Worm (Caenorhabditis elegans) whole organism, young adult: ENCODE data around the gene dph-5.

Experiments used
- B0019.2 ChIP-seq: fragments of 200-800 bp; sonication (Bioruptor generic); conservative IDR thresholded peaks from 2 replicates; pipeline ENCODE4 v1.3.6; 2022; ENCODE audit warnings: missing genetic modification reagents, missing genetic modification characterization, missing compliant biosample characterization
- B0261.1 ChIP-seq: sonication (generic microtip); optimal IDR thresholded peaks from 2 replicates; lab custom pipeline; 2016; ENCODE audit warnings: mild to moderate bottlenecking, missing genetic modification characterization, moderate library complexity, missing compliant biosample characterization
- C17E4.6 ChIP-seq: fragments of 200-800 bp; sonication (Bioruptor generic); IDR thresholded peaks from 2 replicates; pipeline ENCODE4 v1.3.6; 2022; ENCODE audit warnings: missing genetic modification reagents, missing genetic modification characterization, missing compliant biosample characterization
- F39B2.1 ChIP-seq: fragments of 200-800 bp; sonication (Bioruptor generic); IDR thresholded peaks from 2 replicates; pipeline ENCODE4 v1.3.6; 2022; ENCODE audit warnings: missing genetic modification reagents, missing genetic modification characterization, missing compliant biosample characterization
- F52B5.7 ChIP-seq: sonication (generic microtip); optimal IDR thresholded peaks from 2 replicates; lab custom pipeline; 2016; ENCODE audit warnings: mild to moderate bottlenecking, missing genetic modification characterization, missing compliant biosample characterization
- F57A8.1 ChIP-seq: fragments of 200-800 bp; sonication (Bioruptor generic); optimal IDR thresholded peaks from 2 replicates; lab custom pipeline; 2018; ENCODE audit warnings: mild to moderate bottlenecking, missing genetic modification characterization, moderate library complexity, missing compliant biosample characterization
- K11D2.4 ChIP-seq: fragments of 200-800 bp; sonication (Bioruptor generic); IDR thresholded peaks from 2 replicates; pipeline ENCODE4 v1.3.6; 2022; ENCODE audit warnings: missing genetic modification reagents, missing genetic modification characterization, missing compliant biosample characterization
- T26A5.8 ChIP-seq: sonication (generic microtip); optimal IDR thresholded peaks from 2 replicates; lab custom pipeline; 2016; ENCODE audit warnings: missing genetic modification characterization, missing compliant biosample characterization
- Y53F4B.3 ChIP-seq: fragments of 200-800 bp; sonication (Bioruptor generic); IDR thresholded peaks from 2 replicates; pipeline ENCODE4 v1.3.6; 2022; ENCODE audit warnings: missing genetic modification reagents, missing genetic modification characterization, missing compliant biosample characterization
- Y79H2A.3 ChIP-seq: fragments of 200-800 bp; sonication (Bioruptor generic); conservative IDR thresholded peaks from 2 replicates; pipeline ENCODE4 v1.3.6; 2022; ENCODE audit warnings: missing genetic modification reagents, missing genetic modification characterization, missing compliant biosample characterization
- akir-1 ChIP-seq: fragments of 200-800 bp; sonication (Bioruptor generic); optimal IDR thresholded peaks from 2 replicates; lab custom pipeline; 2018; ENCODE audit warnings: mild to moderate bottlenecking, missing genetic modification characterization, moderate library complexity, missing compliant biosample characterization
- aptf-3 ChIP-seq: fragments of 200-800 bp; sonication (Bioruptor generic); IDR thresholded peaks from 2 replicates; pipeline ENCODE4 v1.3.6; 2022; ENCODE audit warnings: missing genetic modification characterization, missing compliant biosample characterization
- atf-7 ChIP-seq: sonication (generic microtip); optimal IDR thresholded peaks from 2 replicates; lab custom pipeline; 2017; ENCODE audit warnings: mild to moderate bottlenecking, missing genetic modification characterization, missing compliant biosample characterization
- athp-1 ChIP-seq: sonication (generic microtip); optimal IDR thresholded peaks from 2 replicates; lab custom pipeline; 2017; ENCODE audit warnings: mild to moderate bottlenecking, missing genetic modification characterization, missing compliant biosample characterization
- attf-6 ChIP-seq: fragments of 200-800 bp; sonication (Bioruptor generic); IDR thresholded peaks from 2 replicates; pipeline ENCODE4 v1.3.6; 2022; ENCODE audit warnings: missing genetic modification reagents, missing genetic modification characterization, missing compliant biosample characterization
- ceh-100 ChIP-seq: fragments of 200-800 bp; sonication (Bioruptor generic); IDR thresholded peaks from 2 replicates; pipeline ENCODE4 v1.3.6; 2022; ENCODE audit warnings: missing genetic modification reagents, missing genetic modification characterization, missing compliant biosample characterization
- ceh-91 ChIP-seq: fragments of 200-800 bp; sonication (Bioruptor generic); IDR thresholded peaks from 2 replicates; pipeline ENCODE4 v1.3.6; 2022; ENCODE audit warnings: missing genetic modification reagents, missing genetic modification characterization, missing compliant biosample characterization
- chd-7 ChIP-seq: sonication (generic microtip); optimal IDR thresholded peaks from 2 replicates; lab custom pipeline; 2016; ENCODE audit warnings: mild to moderate bottlenecking, missing genetic modification characterization, moderate library complexity, missing compliant biosample characterization
- egl-18 ChIP-seq: fragments of 200-800 bp; sonication (Bioruptor generic); IDR thresholded peaks from 2 replicates; pipeline ENCODE4 v1.3.6; 2022; ENCODE audit warnings: missing genetic modification reagents, missing genetic modification characterization, missing compliant biosample characterization
- ekl-4 ChIP-seq: fragments of 200-800 bp; sonication (Bioruptor generic); IDR thresholded peaks from 2 replicates; pipeline ENCODE4 v1.3.6; 2022; ENCODE audit warnings: missing genetic modification reagents, missing genetic modification characterization, missing compliant biosample characterization
- ets-4 ChIP-seq: fragments of 200-800 bp; sonication (Bioruptor generic); optimal IDR thresholded peaks from 2 replicates; lab custom pipeline; 2018; ENCODE audit warnings: mild to moderate bottlenecking, missing genetic modification characterization, missing compliant biosample characterization
- hlh-12 ChIP-seq: sonication (generic microtip); optimal IDR thresholded peaks from 2 replicates; lab custom pipeline; 2016; ENCODE audit warnings: missing genetic modification characterization, missing compliant biosample characterization
- hrde-1 ChIP-seq: sonication (generic microtip); optimal IDR thresholded peaks from 2 replicates; lab custom pipeline; 2016; ENCODE audit warnings: missing genetic modification characterization, mild to moderate bottlenecking, missing compliant biosample characterization, moderate library complexity, missing genotype, missing genetic modification reagents, borderline replicate concordance
- lin-26 ChIP-seq: fragments of 200-800 bp; sonication (Bioruptor generic); IDR thresholded peaks from 2 replicates; pipeline ENCODE4 v1.3.6; 2022; ENCODE audit warnings: missing genetic modification reagents, missing genetic modification characterization, missing compliant biosample characterization
- lin-54 ChIP-seq: fragments of 200-800 bp; sonication (Bioruptor generic); optimal IDR thresholded peaks from 2 replicates; lab custom pipeline; 2018; ENCODE audit warnings: mild to moderate bottlenecking, missing genetic modification characterization, missing compliant biosample characterization
- madf-3 ChIP-seq: fragments of 200-800 bp; sonication (Bioruptor generic); IDR thresholded peaks from 2 replicates; pipeline ENCODE4 v1.3.6; 2022; ENCODE audit warnings: missing genetic modification reagents, missing genetic modification characterization, missing compliant biosample characterization
- madf-6 ChIP-seq: fragments of 200-800 bp; sonication (Bioruptor generic); IDR thresholded peaks from 2 replicates; pipeline ENCODE4 v1.3.6; 2022; ENCODE audit warnings: missing genetic modification reagents, missing genetic modification characterization, missing compliant biosample characterization
- madf-8 ChIP-seq: fragments of 200-800 bp; sonication (Bioruptor generic); conservative IDR thresholded peaks from 2 replicates; pipeline ENCODE4 v1.3.6; 2022; ENCODE audit warnings: missing genetic modification reagents, missing genetic modification characterization, missing compliant biosample characterization
- mes-4 ChIP-seq: sonication (generic microtip); optimal IDR thresholded peaks from 2 replicates; lab custom pipeline; 2016; ENCODE audit warnings: missing genotype, missing genetic modification characterization, missing compliant biosample characterization
- repo-1 ChIP-seq: sonication (generic microtip); optimal IDR thresholded peaks from 2 replicates; lab custom pipeline; 2017; ENCODE audit warnings: mild to moderate bottlenecking, missing genetic modification characterization, missing compliant biosample characterization
- rpc-1 ChIP-seq, 2 experiments: fragments of 150-350 bp in 1 of 2; sonication (generic microtip) in 1 of 2; optimal IDR thresholded peaks; 2 replicates each; lab custom pipeline; 2014 to 2018; ENCODE audit warnings: missing biosample characterization in 1 of 2, missing genetic modification characterization in 1 of 2, missing genetic modification reagents in 1 of 2, missing genotype in 1 of 2
- snpc-4 ChIP-seq, 5 experiments: fragments of 150-350 bp in 1 of 5; sonication (generic microtip) in 4 of 5; optimal IDR thresholded peaks; 2 replicates each; lab custom pipeline; 2014 to 2018; ENCODE audit warnings: missing genetic modification characterization in 5 of 5, missing biosample characterization in 3 of 5, antibody characterized with exemption in 2 of 5, mild to moderate bottlenecking in 2 of 5, missing compliant biosample characterization in 2 of 5, missing genotype in 2 of 5, moderate library complexity in 2 of 5, missing genetic modification reagents in 1 of 5
- tbp1 ChIP-seq: fragments of 200-800 bp; sonication (Bioruptor generic); optimal IDR thresholded peaks from 2 replicates; lab custom pipeline; 2018; ENCODE audit warnings: mild to moderate bottlenecking, missing genetic modification characterization, missing compliant biosample characterization
- xnd-1 ChIP-seq: sonication (generic microtip); optimal IDR thresholded peaks from 2 replicates; lab custom pipeline; 2016; ENCODE audit warnings: missing genotype, missing genetic modification reagents, missing genetic modification characterization, missing compliant biosample characterization
- zfh-2 ChIP-seq: fragments of 200-800 bp; sonication (Bioruptor generic); conservative IDR thresholded peaks from 2 replicates; pipeline ENCODE4 v1.3.6; 2022; ENCODE audit warnings: missing genetic modification reagents, missing genetic modification characterization, missing compliant biosample characterization
- ztf-25 ChIP-seq: fragments of 200-800 bp; sonication (Bioruptor generic); IDR thresholded peaks from 2 replicates; pipeline ENCODE4 v1.3.6; 2022; ENCODE audit warnings: missing genetic modification reagents, missing genetic modification characterization, missing compliant biosample characterization
- ztf-3 ChIP-seq: fragments of 200-800 bp; sonication (Bioruptor generic); optimal IDR thresholded peaks from 2 replicates; lab custom pipeline; 2018; ENCODE audit warnings: mild to moderate bottlenecking, missing genetic modification characterization, missing compliant biosample characterization

dph-5 gene

ce11 chrII:11307332-11307731, 42.7 kb upstream of the dph-5 start:
- TF ChIP-seq xnd-1 (no peak), Y53F4B.3 (no peak), hrde-1 (tag; lab: Kevin White, UChicago) (no peak), rpc-1 (optimal IDR thresholded peaks at IDR 0.05; lab: Kevin White, UChicago) (no peak), rpc-1 (tag; optimal IDR thresholded peaks at IDR 0.05; lab: Kevin White, UChicago) (no peak), tbp1 (no peak), zfh-2 (no peak)

- TF ChIP-seq F39B2.1 (GFP tag; lab: Robert Waterston, UW): no peak
- no peak for TF ChIP-seq lin-54 (GFP tag; lab: Kevin White, UChicago)
- TF ChIP-seq B0019.2 (GFP tag; lab: Robert Waterston, UW): no peak
- no peak for TF ChIP-seq madf-8 (GFP tag; lab: Robert Waterston, UW)
- TF ChIP-seq madf-6 (GFP tag; lab: Robert Waterston, UW): no peak
- TF ChIP-seq akir-1: no peak
- no peak for TF ChIP-seq F57A8.1 (GFP tag; lab: Kevin White, UChicago)
- no peak for TF ChIP-seq F52B5.7
- TF ChIP-seq ets-4 (GFP tag; lab: Kevin White, UChicago): no peak
- no peak for TF ChIP-seq K11D2.4 (GFP tag; lab: Robert Waterston, UW)
- TF ChIP-seq hlh-12: no peak
- no peak for TF ChIP-seq athp-1
Measured at ce11 chrII:11307953-11308352, 42.0 kb upstream of the dph-5 start.

- TF ChIP-seq K11D2.4 (GFP tag; lab: Robert Waterston, UW) (no peak), C17E4.6 (GFP tag; lab: Robert Waterston, UW) (no peak), F52B5.7 (no peak), snpc-4 (GFP tag; optimal IDR thresholded peaks at IDR 0.05; lab: Kevin White, UChicago) (no peak), snpc-4 (tag; optimal IDR thresholded peaks at IDR 0.05; lab: Kevin White, UChicago) (no peak), lin-54 (GFP tag; lab: Kevin White, UChicago) (no peak), aptf-3 (GFP tag; lab: Robert Waterston, UW) (no peak), T26A5.8 (tag; lab: Kevin White, UChicago) (no peak), ceh-91 (GFP tag; lab: Robert Waterston, UW) (no peak), madf-3 (GFP tag; lab: Robert Waterston, UW) (no peak), mes-4 (no peak), attf-6 (GFP tag; lab: Robert Waterston, UW) (no peak), ceh-100 (GFP tag; lab: Robert Waterston, UW) (no peak)
Measured at ce11 chrII:11312223-11312622, 37.8 kb upstream of the dph-5 start, which contains the start of gene T24F1.7. Gene T24F1.7 (plus strand): TSS chrII:11312523.

ce11 chrII:11314165-11314564, 35.8 kb upstream of the dph-5 start, which contains the start of gene T24F1.4:
Gene T24F1.4 (minus strand): TSS chrII:11314265.
- TF ChIP-seq lin-26 (no peak), repo-1 (tag; lab: Kevin White, UChicago) (no peak), chd-7 (no peak), ekl-4 (no peak), Y79H2A.3 (GFP tag; lab: Robert Waterston, UW) (no peak), aptf-3 (GFP tag; lab: Robert Waterston, UW) (no peak), athp-1 (no peak), ztf-3 (GFP tag; lab: Kevin White, UChicago) (no peak), B0261.1 (no peak), atf-7 (tag; lab: Kevin White, UChicago) (no peak), ztf-25 (GFP tag; lab: Robert Waterston, UW) (no peak), egl-18 (GFP tag; lab: Robert Waterston, UW) (no peak)
